Fruit fly (Drosophila melanogaster) whole organism, pupa: ENCODE results near the gene Utx.
A peak's percentile ranks its signal among the peaks of the same experiment; 100 is the strongest.

Experiments
- CG10348 ChIP-seq: fragments of 200-800 bp; sonication (Bioruptor generic); IDR thresholded peaks from 2 replicates; pipeline ENCODE4 v1.3.6; 2022; ENCODE audit warnings: missing biosample characterization, missing genetic modification characterization
- CG12605 ChIP-seq: fragments of 200-800 bp; sonication (Bioruptor generic); IDR thresholded peaks from 2 replicates; pipeline ENCODE4 v1.3.6; 2022; ENCODE audit warnings: missing biosample characterization, missing genetic modification characterization
- CG13204 ChIP-seq: fragments of 200-800 bp; sonication (Bioruptor generic); optimal IDR thresholded peaks from 2 replicates; lab custom pipeline; 2018; ENCODE audit warnings: missing biosample characterization, mild to moderate bottlenecking, missing genetic modification characterization, moderate library complexity
- CG14655 ChIP-seq: fragments of 200-800 bp; sonication (Bioruptor generic); optimal IDR thresholded peaks from 3 replicates; lab custom pipeline; 2017; ENCODE audit warnings: mild to moderate bottlenecking, missing biosample characterization, missing genetic modification reagents, missing genetic modification characterization
- CG15710 ChIP-seq: fragments of 200-800 bp; sonication (Bioruptor generic); optimal IDR thresholded peaks from 2 replicates; lab custom pipeline; 2018; ENCODE audit warnings: missing biosample characterization, mild to moderate bottlenecking, missing genetic modification characterization, moderate library complexity
- CG17806 ChIP-seq: fragments of 200-800 bp; sonication (Bioruptor generic); optimal IDR thresholded peaks from 2 replicates; lab custom pipeline; 2018; ENCODE audit warnings: missing biosample characterization, mild to moderate bottlenecking, missing genetic modification characterization, moderate library complexity
- CG32121 ChIP-seq: fragments of 200-800 bp; sonication (Bioruptor generic); IDR thresholded peaks from 2 replicates; pipeline ENCODE4 v1.3.6; 2022; ENCODE audit warnings: missing biosample characterization, missing genetic modification characterization
- CG34367 ChIP-seq: fragments of 200-800 bp; sonication (Bioruptor generic); optimal IDR thresholded peaks from 2 replicates; lab custom pipeline; 2018; ENCODE audit warnings: missing biosample characterization, mild to moderate bottlenecking, missing genetic modification characterization
- CG4496 ChIP-seq: fragments of 200-800 bp; sonication (Bioruptor generic); IDR thresholded peaks from 3 replicates; pipeline ENCODE4 v1.3.6; 2022; ENCODE audit warnings: missing biosample characterization, missing genetic modification characterization
- CG8159 ChIP-seq: fragments of 200-800 bp; sonication (Bioruptor generic); optimal IDR thresholded peaks from 3 replicates; lab custom pipeline; 2018; ENCODE audit warnings: missing biosample characterization, mild to moderate bottlenecking, missing genetic modification characterization, moderate library complexity
- CG8301 ChIP-seq: fragments of 200-800 bp; sonication (Bioruptor generic); optimal IDR thresholded peaks from 2 replicates; lab custom pipeline; 2018; ENCODE audit warnings: missing biosample characterization, mild to moderate bottlenecking, missing genetic modification characterization
- CG9948 ChIP-seq: fragments of 200-800 bp; sonication (Bioruptor generic); optimal IDR thresholded peaks from 2 replicates; lab custom pipeline; 2018; ENCODE audit warnings: missing biosample characterization, mild to moderate bottlenecking, missing genetic modification characterization, moderate library complexity
- D1 ChIP-seq: fragments of 200-800 bp; sonication (Bioruptor generic); optimal IDR thresholded peaks from 2 replicates; lab custom pipeline; 2018; ENCODE audit warnings: missing biosample characterization, mild to moderate bottlenecking, missing genetic modification characterization, moderate library complexity
- EcR ChIP-seq: fragments of 200-800 bp; sonication (Bioruptor generic); optimal IDR thresholded peaks from 3 replicates; lab custom pipeline; 2019; ENCODE audit warnings: missing biosample characterization, missing genetic modification characterization, mild to moderate bottlenecking, moderate library complexity, missing genetic modification reagents
- Ets98B ChIP-seq: fragments of 200-800 bp; sonication (Bioruptor generic); IDR thresholded peaks from 2 replicates; pipeline ENCODE4 v1.3.6; 2022; ENCODE audit warnings: missing biosample characterization, missing genetic modification characterization
- Pif1A ChIP-seq: fragments of 200-800 bp; sonication (Bioruptor generic); optimal IDR thresholded peaks from 3 replicates; lab custom pipeline; 2016; ENCODE audit warnings: missing biosample characterization, missing genetic modification characterization
- Pif1B ChIP-seq: fragments of 200-800 bp; sonication (Bioruptor generic); optimal IDR thresholded peaks from 3 replicates; lab custom pipeline; 2016; ENCODE audit warnings: missing biosample characterization, missing genetic modification characterization
- Snoo ChIP-seq: fragments of 200-800 bp; sonication (Bioruptor generic); optimal IDR thresholded peaks from 3 replicates; lab custom pipeline; 2017; ENCODE audit warnings: missing biosample characterization, mild to moderate bottlenecking, missing genetic modification characterization, inconsistent platforms
- fd96Ca ChIP-seq: fragments of 200-800 bp; sonication (Bioruptor generic); IDR thresholded peaks from 3 replicates; pipeline ENCODE4 v1.3.6; 2022; ENCODE audit warnings: missing biosample characterization, missing genetic modification characterization
- gl ChIP-seq: fragments of 200-800 bp; sonication (Bioruptor generic); optimal IDR thresholded peaks from 2 replicates; lab custom pipeline; 2018; ENCODE audit warnings: missing biosample characterization, mild to moderate bottlenecking, missing genetic modification characterization
- rn ChIP-seq: fragments of 200-800 bp; sonication (Bioruptor generic); IDR thresholded peaks from 2 replicates; pipeline ENCODE4 v1.3.6; 2022; ENCODE audit warnings: missing biosample characterization, missing genetic modification characterization

Gene Utx

dm6 chr2L:10278658-10279057 lies at the start of gene Utx:
Utx (minus strand) TSS chr2L:10278811.
- TF ChIP-seq CG17806 (tag; lab: Kevin White, UChicago) (no peak), Pif1A (GFP tag; lab: Kevin White, UChicago) (no peak), CG12605 (GFP tag; lab: Robert Waterston, UW) (no peak), D1 (tag; lab: Kevin White, UChicago) (no peak)
- TF ChIP-seq, all 21 proteins: peak for 0

- no peak for TF ChIP-seq CG34367
Measured at dm6 chr2L:10327790-10328189, 49.2 kb upstream of the Utx start, which contains the start of gene RnrL. RnrL (minus strand) TSS chr2L:10327943.

dm6 chr2L:10322773-10323487 lies 44.3 kb upstream of the Utx start, which contains the start of gene CG5381:
CG5381 (minus strand) TSS chr2L:10323102.
- TF ChIP-seq Ets98B (GFP tag; lab: Robert Waterston, UW) (no peak), CG9948 (no peak), Pif1B (no peak), CG14655 (GFP tag; lab: Kevin White, UChicago) (no peak), CG4496 (GFP tag; lab: Robert Waterston, UW) (no peak), CG17806 (tag; lab: Kevin White, UChicago) (no peak), CG8159 (tag; lab: Kevin White, UChicago) (no peak), CG15710 (tag; lab: Kevin White, UChicago) (no peak), CG12605 (GFP tag; lab: Robert Waterston, UW) (no peak), CG13204 (no peak), CG10348 (GFP tag; lab: Robert Waterston, UW) (no peak), rn (no peak), CG32121 (GFP tag; lab: Robert Waterston, UW) (no peak), gl (tag; lab: Kevin White, UChicago) (no peak)
- TF ChIP-seq, all 21 proteins: peak for 0

dm6 chr2L:10322176-10322575 lies 43.6 kb upstream of the Utx start, which contains the start of gene CG4995:
CG4995 (plus strand) TSS chr2L:10322476.
- TF ChIP-seq Pif1B, result no peak
- TF ChIP-seq EcR (GFP tag; lab: Kevin White, UChicago), result no peak
- TF ChIP-seq Snoo (tag; lab: Kevin White, UChicago), result no peak
- TF ChIP-seq Ets98B (GFP tag; lab: Robert Waterston, UW), result no peak
- TF ChIP-seq CG17806 (tag; lab: Kevin White, UChicago), result no peak
- TF ChIP-seq CG14655 (GFP tag; lab: Kevin White, UChicago), result no peak
- no peak for TF ChIP-seq CG12605 (GFP tag; lab: Robert Waterston, UW)
- TF ChIP-seq CG13204, result no peak
- no peak for TF ChIP-seq CG8301 (tag; lab: Kevin White, UChicago)
- TF ChIP-seq rn, result no peak
- no peak for TF ChIP-seq fd96Ca (GFP tag; lab: Robert Waterston, UW)
- no peak for TF ChIP-seq CG8159 (tag; lab: Kevin White, UChicago)
- TF ChIP-seq CG15710 (tag; lab: Kevin White, UChicago), result no peak
- no peak for TF ChIP-seq CG9948
- TF ChIP-seq CG34367, result no peak
- no peak for TF ChIP-seq gl (tag; lab: Kevin White, UChicago)
- TF ChIP-seq D1 (tag; lab: Kevin White, UChicago), result no peak
- TF ChIP-seq CG32121 (GFP tag; lab: Robert Waterston, UW), result no peak

- TF ChIP-seq CG8159 (tag; lab: Kevin White, UChicago) (no peak), CG9948 (no peak), EcR (GFP tag; lab: Kevin White, UChicago) (peak; percentile 90), gl (tag; lab: Kevin White, UChicago) (peak; percentile 42), CG32121 (GFP tag; lab: Robert Waterston, UW) (peak; percentile 51; the same call in 1 of the 2 replicates)
- TF ChIP-seq, all 21 proteins: peak for 3
Measured at dm6 chr2L:10321612-10322011, 43.0 kb upstream of the Utx start.

dm6 chr2L:10321036-10321583 lies 42.5 kb upstream of the Utx start:
- TF ChIP-seq CG15710 (tag; lab: Kevin White, UChicago), result no peak
- no peak for TF ChIP-seq D1 (tag; lab: Kevin White, UChicago)
- TF ChIP-seq Pif1A (GFP tag; lab: Kevin White, UChicago), result no peak
- TF ChIP-seq rn, result no peak
- TF ChIP-seq CG4496 (GFP tag; lab: Robert Waterston, UW), result no peak
- no peak for TF ChIP-seq EcR (GFP tag; lab: Kevin White, UChicago)
- TF ChIP-seq CG12605 (GFP tag; lab: Robert Waterston, UW), result no peak
- TF ChIP-seq, all 21 proteins: peak for 0
